Worm (Caenorhabditis elegans): ENCODE measurements around the gene srz-37.
A peak's percentile ranks its signal among the peaks of the same experiment; 100 is the strongest.

Gene srz-37

ce11 chrIV:3496358-3496757 is 14.7 kb upstream of the srz-37 start, which contains the start of gene C09G12.17:
TSS of gene C09G12.17 (minus strand) at chrIV:3496458.
- TF ChIP-seq ceh-82 (tag; optimal IDR thresholded peaks at IDR 0.05) (no peak), fos-1 (tag; optimal IDR thresholded peaks at IDR 0.05) (no peak), unc-130 (GFP tag; optimal IDR thresholded peaks at IDR 0.05) (no peak), nhr-48 (tag; optimal IDR thresholded peaks at IDR 0.05) (no peak), dpl-1 (GFP tag; optimal IDR thresholded peaks at IDR 0.05) (no peak), zip-11 (GFP tag; IDR thresholded peaks at IDR 0.05) (no peak), duxl-1 (tag; optimal IDR thresholded peaks at IDR 0.05; ENCODE audit: poor library complexity) (no peak), madf-5 (GFP tag; IDR thresholded peaks at IDR 0.05) (no peak), Y48G9A.11 (GFP tag; IDR thresholded peaks at IDR 0.05) (no peak), egl-27 (tag; optimal IDR thresholded peaks at IDR 0.05) (no peak), ceh-62 (tag; optimal IDR thresholded peaks at IDR 0.05) (no peak), daf-12 (tag; optimal IDR thresholded peaks at IDR 0.05) (no peak), ztf-11 (tag; optimal IDR thresholded peaks at IDR 0.05) (no peak)

ce11 chrIV:3493310-3493709 is 11.7 kb upstream of the srz-37 start, which contains the start of gene srz-79:
TSS of gene srz-79 (plus strand) at chrIV:3493610.
- TF ChIP-seq arid-1 (GFP tag; conservative IDR thresholded peaks at IDR 0.05) (no peak), dmd-6 (GFP tag; IDR thresholded peaks at IDR 0.05) (no peak), nhr-11 (tag; optimal IDR thresholded peaks at IDR 0.05) (no peak), hlh-11 (tag; optimal IDR thresholded peaks at IDR 0.05) (no peak), hlh-30 (tag; optimal IDR thresholded peaks at IDR 0.05; ENCODE audit: insufficient read depth) (no peak), Y105C5A.15 (GFP tag; IDR thresholded peaks at IDR 0.05) (no peak)

ce11 chrIV:3491477-3491876 is 9.8 kb upstream of the srz-37 start, which contains the start of gene srz-78:
TSS of gene srz-78 (plus strand) at chrIV:3491777.
- TF ChIP-seq Y105C5A.15 (GFP tag; IDR thresholded peaks at IDR 0.05), result no peak
- TF ChIP-seq nhr-41 (GFP tag; IDR thresholded peaks at IDR 0.05), result no peak
- TF ChIP-seq nhr-102 (tag; optimal IDR thresholded peaks at IDR 0.05), result no peak
- TF ChIP-seq nhr-6 (tag; optimal IDR thresholded peaks at IDR 0.05), result no peak
- no peak for TF ChIP-seq mes-2 (tag; optimal IDR thresholded peaks at IDR 0.05; ENCODE audit: poor library complexity, severe bottlenecking)

ce11 chrIV:3482195-3482959 is 717 bp upstream of the srz-37 start, which contains the start of gene srz-82:
TSS of gene srz-82 (plus strand) at chrIV:3482895.
- no peak for TF ChIP-seq Y48G9A.11 (GFP tag; IDR thresholded peaks at IDR 0.05)
- TF ChIP-seq unc-62 (GFP tag; optimal IDR thresholded peaks at IDR 0.05 in 1 of 2), result peak in 1 of 2 experiments; percentile 96
- no peak for TF ChIP-seq unc-62 (tag; optimal IDR thresholded peaks at IDR 0.05)

ce11 chrIV:3478911-3479385 is 2.7 kb downstream of the srz-37 start, which contains the start of the genes srz-70 and C09G12.5:
TSS of gene srz-70 (minus strand) at chrIV:3479011.
TSS of gene C09G12.5 (plus strand) at chrIV:3479335.
- TF ChIP-seq Y105C5A.15 (GFP tag; IDR thresholded peaks at IDR 0.05) (no peak), nhr-42 (GFP tag; IDR thresholded peaks at IDR 0.05) (no peak), tag-97 (GFP tag; IDR thresholded peaks at IDR 0.05) (no peak), duxl-1 (tag; optimal IDR thresholded peaks at IDR 0.05; ENCODE audit: poor library complexity) (no peak), nhr-28 (tag; optimal IDR thresholded peaks at IDR 0.05) (no peak), lir-3 (tag; optimal IDR thresholded peaks at IDR 0.05) (no peak), daf-12 (tag; optimal IDR thresholded peaks at IDR 0.05) (no peak), php-3 (GFP tag; IDR thresholded peaks at IDR 0.05) (no peak), nhr-41 (GFP tag; IDR thresholded peaks at IDR 0.05) (no peak), unc-39 (tag; optimal IDR thresholded peaks at IDR 0.05) (no peak)
